Fruit fly (Drosophila melanogaster) whole organism, embryonic: ENCODE measurements around the gene CG17207.

Source experiments
- B-H1 ChIP-seq: fragments of 200-800 bp; sonication (Bioruptor generic); IDR thresholded peaks from 3 replicates; pipeline ENCODE4 v1.3.6; 2022; ENCODE audit warnings: missing biosample characterization, missing genetic modification characterization
- C15 ChIP-seq: fragments of 200-800 bp; sonication (Bioruptor generic); IDR thresholded peaks from 3 replicates; pipeline ENCODE4 v1.3.6; 2022; ENCODE audit warnings: missing biosample characterization, missing genetic modification characterization
- CG10565 ChIP-seq: fragments of 200-800 bp; sonication (Bioruptor generic); optimal IDR thresholded peaks from 3 replicates; lab custom pipeline; 2016; ENCODE audit warnings: missing biosample characterization, mild to moderate bottlenecking, missing genetic modification characterization
- CG12104 ChIP-seq: fragments of 200-800 bp; sonication (Bioruptor generic); optimal IDR thresholded peaks from 3 replicates; lab custom pipeline; 2016; ENCODE audit warnings: missing biosample characterization, missing genetic modification characterization
- CG14710 ChIP-seq: fragments of 200-800 bp; sonication (Bioruptor generic); optimal IDR thresholded peaks from 3 replicates; lab custom pipeline; 2019; ENCODE audit warnings: missing biosample characterization, mild to moderate bottlenecking, missing genetic modification characterization, moderate library complexity
- CG14860 ChIP-seq: fragments of 200-800 bp; sonication (Bioruptor generic); IDR thresholded peaks from 3 replicates; pipeline ENCODE4 v1.3.6; 2022; ENCODE audit warnings: missing biosample characterization, missing genetic modification characterization; ENCODE audit not compliant: partially characterized antibody
- CG18011 ChIP-seq: fragments of 200-800 bp; sonication (Bioruptor generic); optimal IDR thresholded peaks from 2 replicates; lab custom pipeline; 2017; ENCODE audit warnings: missing biosample characterization, missing genetic modification characterization, mild to moderate bottlenecking, moderate library complexity, missing genotype
- CG31224 ChIP-seq: fragments of 200-800 bp; sonication (Bioruptor generic); IDR thresholded peaks from 2 replicates; pipeline ENCODE4 v1.3.6; 2022; ENCODE audit warnings: missing biosample characterization, missing genetic modification characterization
- CG32772 ChIP-seq: fragments of 200-800 bp; sonication (Bioruptor generic); IDR thresholded peaks from 2 replicates; pipeline ENCODE4 v1.3.6; 2022; ENCODE audit warnings: missing biosample characterization, missing genetic modification characterization
- CG3281 ChIP-seq: fragments of 200-800 bp; sonication (Bioruptor generic); optimal IDR thresholded peaks from 3 replicates; lab custom pipeline; 2017; ENCODE audit warnings: missing biosample characterization, mild to moderate bottlenecking, missing genetic modification characterization
- CG4328 ChIP-seq: fragments of 200-800 bp; sonication (Bioruptor generic); optimal IDR thresholded peaks from 3 replicates; lab custom pipeline; 2017; ENCODE audit warnings: missing biosample characterization, missing genetic modification reagents, missing genetic modification characterization
- CG4617 ChIP-seq: fragments of 200-800 bp; sonication (Bioruptor generic); optimal IDR thresholded peaks from 3 replicates; lab custom pipeline; 2016; ENCODE audit warnings: missing biosample characterization, missing genetic modification characterization, borderline replicate concordance
- CG4854 ChIP-seq: fragments of 200-800 bp; sonication (Bioruptor generic); optimal IDR thresholded peaks from 2 replicates; lab custom pipeline; 2016; ENCODE audit warnings: missing biosample characterization, missing genetic modification characterization, inconsistent platforms
- CG6765 ChIP-seq: fragments of 200-800 bp; sonication (Bioruptor generic); optimal IDR thresholded peaks from 3 replicates; lab custom pipeline; 2017; ENCODE audit warnings: missing biosample characterization, mild to moderate bottlenecking, missing genetic modification characterization
- CG6854 ChIP-seq: fragments of 200-800 bp; sonication (Bioruptor generic); optimal IDR thresholded peaks from 3 replicates; lab custom pipeline; 2017; ENCODE audit warnings: missing biosample characterization, mild to moderate bottlenecking, missing genetic modification characterization
- Camta ChIP-seq: fragments of 200-800 bp; sonication (Bioruptor generic); optimal IDR thresholded peaks from 2 replicates; lab custom pipeline; 2016; ENCODE audit warnings: missing biosample characterization, missing genetic modification characterization
- CoRest ChIP-seq: fragments of 200-800 bp; sonication (Bioruptor generic); optimal IDR thresholded peaks from 3 replicates; lab custom pipeline; 2018; ENCODE audit warnings: missing biosample characterization, mild to moderate bottlenecking, missing genetic modification characterization, moderate library complexity
- Doc3 ChIP-seq: fragments of 200-800 bp; sonication (Bioruptor generic); IDR thresholded peaks from 3 replicates; pipeline ENCODE4 v1.3.6; 2022; ENCODE audit warnings: missing biosample characterization, missing genetic modification characterization; ENCODE audit not compliant: partially characterized antibody
- Gug ChIP-seq: fragments of 200-800 bp; sonication (Bioruptor generic); IDR thresholded peaks from 4 replicates; pipeline ENCODE4 v1.3.6; 2022; ENCODE audit warnings: missing biosample characterization, missing genetic modification characterization
- Hr39 ChIP-seq: fragments of >200 bp; optimal IDR thresholded peaks from 2 replicates; lab custom pipeline; 2017
- Kr ChIP-seq: fragments of 200-800 bp; sonication (Bioruptor generic); optimal IDR thresholded peaks from 2 replicates; lab custom pipeline; 2017; ENCODE audit warnings: missing biosample characterization, mild to moderate bottlenecking, missing genetic modification characterization
- MTF-1 ChIP-seq: fragments of 200-800 bp; sonication (Bioruptor generic); optimal IDR thresholded peaks from 2 replicates; lab custom pipeline; 2018; ENCODE audit warnings: missing biosample characterization, mild to moderate bottlenecking, missing genetic modification characterization, borderline replicate concordance
- Med ChIP-seq: fragments of 200-800 bp; sonication (Bioruptor generic); peaks from one replicate; lab custom pipeline; 2016; ENCODE audit warnings: missing biosample characterization, missing genetic modification characterization, mild to moderate bottlenecking, inconsistent platforms, moderate library complexity
- Mrtf ChIP-seq: fragments of 200-800 bp; sonication (Bioruptor generic); IDR thresholded peaks from 3 replicates; pipeline ENCODE4 v1.3.6; 2022; ENCODE audit warnings: missing biosample characterization, missing genetic modification characterization
- NFAT ChIP-seq: fragments of 200-800 bp; sonication (Bioruptor generic); IDR thresholded peaks from 2 replicates; pipeline ENCODE4 v1.3.6; 2022; ENCODE audit warnings: missing biosample characterization, missing genetic modification characterization
- Tbp ChIP-seq: fragments of >200 bp; optimal IDR thresholded peaks from 2 replicates; lab custom pipeline; 2018; ENCODE audit warnings: missing biosample characterization, missing genetic modification characterization
- Vsx1 ChIP-seq: fragments of 200-800 bp; sonication (Bioruptor generic); optimal IDR thresholded peaks from 2 replicates; lab custom pipeline; 2017; ENCODE audit warnings: missing biosample characterization, mild to moderate bottlenecking, missing genetic modification characterization, missing genetic modification reagents
- Xrp1 ChIP-seq: fragments of 200-800 bp; sonication (Bioruptor generic); IDR thresholded peaks from 2 replicates; pipeline ENCODE4 v1.3.6; 2022; ENCODE audit warnings: missing biosample characterization, missing genetic modification characterization
- ab ChIP-seq: fragments of 200-800 bp; sonication (Bioruptor generic); optimal IDR thresholded peaks from 2 replicates; lab custom pipeline; 2016; ENCODE audit warnings: missing biosample characterization, missing genetic modification characterization
- abd-A ChIP-seq: fragments of 200-800 bp; sonication (Bioruptor generic); optimal IDR thresholded peaks from 3 replicates; lab custom pipeline; 2019; ENCODE audit warnings: missing biosample characterization, mild to moderate bottlenecking, missing genetic modification characterization, moderate library complexity
- amos ChIP-seq: fragments of 200-800 bp; sonication (Bioruptor generic); IDR thresholded peaks from 2 replicates; pipeline ENCODE4 v1.3.6; 2022; ENCODE audit warnings: missing biosample characterization, missing genetic modification characterization; ENCODE audit not compliant: partially characterized antibody
- bbx ChIP-seq: fragments of 200-800 bp; sonication (Bioruptor generic); IDR thresholded peaks from 2 replicates; pipeline ENCODE4 v1.3.6; 2022; ENCODE audit warnings: missing biosample characterization, missing genetic modification characterization; ENCODE audit not compliant: partially characterized antibody
- da ChIP-seq: fragments of 200-800 bp; sonication (Bioruptor generic); optimal IDR thresholded peaks from 2 replicates; lab custom pipeline; 2016; ENCODE audit warnings: missing biosample characterization, missing genetic modification characterization
- dm ChIP-seq: fragments of 200-800 bp; sonication (Bioruptor generic); optimal IDR thresholded peaks from 3 replicates; lab custom pipeline; 2016; ENCODE audit warnings: missing biosample characterization, missing genetic modification characterization
- eyg ChIP-seq: fragments of 200-800 bp; sonication (Bioruptor generic); optimal IDR thresholded peaks from 3 replicates; lab custom pipeline; 2016; ENCODE audit warnings: missing biosample characterization, missing genetic modification characterization
- grn ChIP-seq: fragments of 200-800 bp; sonication (Bioruptor generic); optimal IDR thresholded peaks from 3 replicates; lab custom pipeline; 2017; ENCODE audit warnings: missing biosample characterization, missing genetic modification characterization
- gro ChIP-seq: fragments of 200-800 bp; sonication (Bioruptor generic); optimal IDR thresholded peaks from 2 replicates; lab custom pipeline; 2016; ENCODE audit warnings: missing biosample characterization, missing genetic modification characterization
- insv ChIP-seq, 2 experiments: fragments of 200-800 bp; sonication (Bioruptor generic); optimal IDR thresholded peaks; 3 replicates each; lab custom pipeline; 2016 to 2018; ENCODE audit warnings: missing biosample characterization in 2 of 2, missing genetic modification characterization in 2 of 2
- lab ChIP-seq: fragments of 200-800 bp; sonication (Bioruptor generic); optimal IDR thresholded peaks from 3 replicates; lab custom pipeline; 2017; ENCODE audit warnings: missing biosample characterization, missing genetic modification characterization, mild to moderate bottlenecking, moderate library complexity, missing genetic modification reagents
- mld ChIP-seq: fragments of 200-800 bp; sonication (Bioruptor generic); IDR thresholded peaks from 3 replicates; pipeline ENCODE4 v1.3.6; 2022; ENCODE audit warnings: missing biosample characterization, missing genetic modification characterization; ENCODE audit not compliant: partially characterized antibody
- org-1 ChIP-seq: fragments of 200-800 bp; sonication (Bioruptor generic); optimal IDR thresholded peaks from 2 replicates; lab custom pipeline; 2017; ENCODE audit warnings: missing biosample characterization, missing genetic modification characterization
- ro ChIP-seq: fragments of 200-800 bp; sonication (Bioruptor generic); IDR thresholded peaks from 2 replicates; pipeline ENCODE4 v1.3.6; 2022; ENCODE audit warnings: missing biosample characterization, missing genetic modification characterization
- sima ChIP-seq: fragments of 200-800 bp; sonication (Bioruptor generic); optimal IDR thresholded peaks from 2 replicates; lab custom pipeline; 2016; ENCODE audit warnings: missing biosample characterization, missing genetic modification characterization
- so ChIP-seq: fragments of 200-800 bp; sonication (Bioruptor generic); IDR thresholded peaks from 3 replicates; pipeline ENCODE4 v1.3.6; 2022; ENCODE audit warnings: missing biosample characterization, missing genetic modification characterization
- stwl ChIP-seq: fragments of 200-800 bp; sonication (Bioruptor generic); optimal IDR thresholded peaks from 3 replicates; lab custom pipeline; 2018; ENCODE audit warnings: missing biosample characterization, mild to moderate bottlenecking, missing genetic modification characterization, moderate library complexity
- tap ChIP-seq: fragments of 200-800 bp; optimal IDR thresholded peaks from 3 replicates; lab custom pipeline; 2019; ENCODE audit warnings: missing biosample characterization, mild to moderate bottlenecking, missing genetic modification characterization, moderate library complexity
- twi ChIP-seq: fragments of 200-800 bp; optimal IDR thresholded peaks from 2 replicates; lab custom pipeline; 2019; ENCODE audit warnings: missing biosample characterization, mild to moderate bottlenecking, missing genetic modification characterization, moderate library complexity
- tx ChIP-seq: fragments of 200-800 bp; sonication (Bioruptor generic); optimal IDR thresholded peaks from 2 replicates; lab custom pipeline; 2016; ENCODE audit warnings: missing biosample characterization, missing genetic modification characterization
- unc-4 ChIP-seq: fragments of 200-800 bp; sonication (Bioruptor generic); IDR thresholded peaks from 2 replicates; pipeline ENCODE4 v1.3.6; 2022; ENCODE audit warnings: missing biosample characterization, missing genetic modification characterization; ENCODE audit not compliant: partially characterized antibody
- zen2 ChIP-seq: fragments of 200-800 bp; sonication (Bioruptor generic); IDR thresholded peaks from 3 replicates; pipeline ENCODE4 v1.3.6; 2022; ENCODE audit warnings: missing biosample characterization, missing genetic modification characterization; ENCODE audit not compliant: partially characterized antibody

Gene CG17207

dm6 chr3R:12448889-12449314 lies 10.0 kb upstream of the CG17207 start, which contains the start of gene CG18549 (continued):
- TF ChIP-seq tx (GFP tag; lab: Kevin White, UChicago) (peak; percentile 99), Tbp (GFP tag; lab: Kevin White, UChicago) (peak; percentile 35), Doc3 (GFP tag; lab: Robert Waterston, UW) (peak; percentile 85), CoRest (tag; lab: Kevin White, UChicago) (peak; percentile 100), Hr39 (lab: Kevin White, UChicago) (no peak), CG6765 (GFP tag; lab: Kevin White, UChicago) (peak; percentile 99), lab (GFP tag; lab: Kevin White, UChicago) (peak; percentile 100), Camta (peak; percentile 100), CG32772 (peak; percentile 100), da (GFP tag; lab: Kevin White, UChicago) (peak; percentile 97), amos (GFP tag; lab: Robert Waterston, UW) (peak; percentile 85), CG4328 (GFP tag; lab: Kevin White, UChicago) (peak; percentile 99), abd-A (tag; lab: Kevin White, UChicago) (peak; percentile 99), Med (peak; percentile 100), eyg (GFP tag; lab: Kevin White, UChicago) (peak; percentile 99), org-1 (peak; percentile 99), ab (GFP tag; lab: Kevin White, UChicago) (peak; percentile 97), twi (tag; lab: Kevin White, UChicago) (peak; percentile 99), Kr (GFP tag; lab: Kevin White, UChicago) (peak; percentile 73), CG18011 (GFP tag; lab: Kevin White, UChicago) (peak; percentile 93), grn (peak; percentile 97), stwl (tag; lab: Kevin White, UChicago) (peak; percentile 95), CG31224 (GFP tag; lab: Robert Waterston, UW) (peak; percentile 98), tap (tag; lab: Kevin White, UChicago) (peak; percentile 100), zen2 (GFP tag; lab: Robert Waterston, UW) (peak; percentile 84), Xrp1 (GFP tag; lab: Robert Waterston, UW) (peak; percentile 100), CG12104 (GFP tag; lab: Kevin White, UChicago) (peak; percentile 100), CG10565 (peak; percentile 98), bbx (GFP tag; lab: Robert Waterston, UW) (peak; percentile 76), so (GFP tag; lab: Robert Waterston, UW) (peak; percentile 100), NFAT (GFP tag; lab: Robert Waterston, UW) (peak; percentile 99), CG6854 (GFP tag; lab: Kevin White, UChicago) (peak; percentile 100), CG14860 (GFP tag; lab: Robert Waterston, UW) (peak; percentile 65), dm (GFP tag; lab: Kevin White, UChicago) (peak; percentile 98), mld (no peak; the same call in 2 of the 3 replicates), ro (peak; percentile 99), B-H1 (peak; percentile 100), gro (GFP tag; lab: Kevin White, UChicago) (peak; percentile 99), unc-4 (peak; percentile 81), sima (peak; percentile 98), MTF-1 (peak; percentile 99), Mrtf (GFP tag; lab: Robert Waterston, UW) (peak; percentile 99), C15 (GFP tag; lab: Robert Waterston, UW) (peak; percentile 99), Gug (peak; percentile 99), CG3281 (GFP tag; lab: Kevin White, UChicago) (peak; percentile 99), CG4617 (GFP tag; lab: Kevin White, UChicago) (peak; percentile 99), CG14710 (tag; lab: Kevin White, UChicago) (peak; percentile 99), CG4854 (GFP tag; lab: Kevin White, UChicago) (peak; percentile 99), insv (GFP tag; optimal IDR thresholded peaks at IDR 0.05; lab: Kevin White, UChicago) (peak; percentile 74 to 86), Vsx1 (GFP tag; lab: Kevin White, UChicago) (peak; percentile 99)
